Worm (Caenorhabditis elegans) whole organism, L4/young adult: Measurements from ENCODE around the gene B0348.1.
A peak's percentile ranks its signal among the peaks of the same experiment; 100 is the strongest.

Source experiments
- W03F9.2 ChIP-seq: fragments of 150-350 bp; optimal IDR thresholded peaks from 2 replicates; lab custom pipeline; 2014; ENCODE audit warnings: missing biosample characterization, missing genetic modification characterization
- dao-5 ChIP-seq: sonication (generic microtip); optimal IDR thresholded peaks from 2 replicates; lab custom pipeline; 2016; ENCODE audit warnings: missing genotype, missing genetic modification characterization, moderate library complexity, missing compliant biosample characterization
- him-1 ChIP-seq: sonication (generic microtip); optimal IDR thresholded peaks from 2 replicates; lab custom pipeline; 2016; ENCODE audit warnings: missing genotype, missing genetic modification reagents, missing genetic modification characterization, missing compliant biosample characterization

Gene B0348.1

ce11 chrV:48622-49021, at the start of gene B0348.1:
Gene B0348.1, plus strand, starts transcription at chrV:48922.
- TF ChIP-seq dao-5 (tag; lab: Kevin White, UChicago) (no peak), W03F9.2 (no peak), him-1 (tag; lab: Kevin White, UChicago) (no peak)

- TF ChIP-seq W03F9.2, result no peak
- TF ChIP-seq dao-5 (tag; lab: Kevin White, UChicago), result no peak
- TF ChIP-seq him-1 (tag; lab: Kevin White, UChicago), result no peak
Measured at ce11 chrV:1335-1734, 47.4 kb upstream of the B0348.1 start, which contains the start of gene idpp-2. Gene idpp-2, plus strand, starts transcription at chrV:1635.

- TF ChIP-seq dao-5 (tag; lab: Kevin White, UChicago) (no peak), him-1 (tag; lab: Kevin White, UChicago) (no peak), W03F9.2 (no peak)
Measured at ce11 chrV:6271-6670, 42.5 kb upstream of the B0348.1 start.

- TF ChIP-seq dao-5 (tag; lab: Kevin White, UChicago) (no peak), W03F9.2 (peak; percentile 49)
Measured at ce11 chrV:7778-8445, 40.8 kb upstream of the B0348.1 start, which contains the start of gene ife-3. Gene ife-3, minus strand, starts transcription at chrV:7828.

ce11 chrV:8716-9246, 39.9 kb upstream of the B0348.1 start, which contains the start of gene B0348.10:
Gene B0348.10, minus strand, starts transcription at chrV:8739.
- TF ChIP-seq dao-5 (tag; lab: Kevin White, UChicago), result no peak
- TF ChIP-seq him-1 (tag; lab: Kevin White, UChicago), result peak; percentile 98
- peak; percentile 9 for TF ChIP-seq W03F9.2

ce11 chrV:11158-11557, 37.6 kb upstream of the B0348.1 start:
- TF ChIP-seq him-1 (tag; lab: Kevin White, UChicago) (peak; percentile 2), W03F9.2 (no peak), dao-5 (tag; lab: Kevin White, UChicago) (no peak)

ce11 chrV:11708-12107, 37.0 kb upstream of the B0348.1 start:
- TF ChIP-seq him-1 (tag; lab: Kevin White, UChicago) (no peak), W03F9.2 (no peak), dao-5 (tag; lab: Kevin White, UChicago) (no peak)

- TF ChIP-seq W03F9.2 (no peak), dao-5 (tag; lab: Kevin White, UChicago) (no peak), him-1 (tag; lab: Kevin White, UChicago) (no peak)
Measured at ce11 chrV:16067-16845, 32.5 kb upstream of the B0348.1 start.

ce11 chrV:20518-20917, 28.2 kb upstream of the B0348.1 start, which contains the start of gene egl-8:
Gene egl-8, plus strand, starts transcription at chrV:20818.
- TF ChIP-seq W03F9.2 (no peak), dao-5 (tag; lab: Kevin White, UChicago) (no peak), him-1 (tag; lab: Kevin White, UChicago) (no peak)

- TF ChIP-seq him-1 (tag; lab: Kevin White, UChicago) (no peak), dao-5 (tag; lab: Kevin White, UChicago) (no peak), W03F9.2 (no peak)
Measured at ce11 chrV:21848-22247, 26.9 kb upstream of the B0348.1 start.

ce11 chrV:24181-24580, 24.5 kb upstream of the B0348.1 start:
- no peak for TF ChIP-seq W03F9.2
- no peak for TF ChIP-seq dao-5 (tag; lab: Kevin White, UChicago)
- no peak for TF ChIP-seq him-1 (tag; lab: Kevin White, UChicago)

- no peak for TF ChIP-seq him-1 (tag; lab: Kevin White, UChicago)
- no peak for TF ChIP-seq dao-5 (tag; lab: Kevin White, UChicago)
- no peak for TF ChIP-seq W03F9.2
Measured at ce11 chrV:27604-28003, 21.1 kb upstream of the B0348.1 start.

ce11 chrV:28270-28669, 20.5 kb upstream of the B0348.1 start:
- no peak for TF ChIP-seq dao-5 (tag; lab: Kevin White, UChicago)
- TF ChIP-seq W03F9.2, result no peak
- no peak for TF ChIP-seq him-1 (tag; lab: Kevin White, UChicago)

ce11 chrV:29823-30222, 18.9 kb upstream of the B0348.1 start:
- TF ChIP-seq dao-5 (tag; lab: Kevin White, UChicago) (no peak), W03F9.2 (no peak), him-1 (tag; lab: Kevin White, UChicago) (no peak)
